Fruit fly (Drosophila melanogaster): ENCODE measurements around the gene CG2975.

Gene CG2975

dm6 chr2L:2839850-2840249 lies at the start of gene CG2975:
TSS of gene CG2975 (plus strand) at chr2L:2840124.
- no peak for TF ChIP-seq ap (GFP tag; IDR thresholded peaks at IDR 0.05)
- no peak for TF ChIP-seq CG17829 (tag; optimal IDR thresholded peaks at IDR 0.05)
- no peak for TF ChIP-seq Doc2 (GFP tag; IDR thresholded peaks at IDR 0.05)
- no peak for TF ChIP-seq dan (GFP tag; IDR thresholded peaks at IDR 0.05)
- TF ChIP-seq CG17385 (GFP tag; optimal IDR thresholded peaks at IDR 0.05): no peak
- TF ChIP-seq CG3065 (GFP tag; optimal IDR thresholded peaks at IDR 0.05): no peak
- TF ChIP-seq Ptx1 (GFP tag; IDR thresholded peaks at IDR 0.05): no peak
- peak; percentile 56 for TF ChIP-seq CG10543 (GFP tag; optimal IDR thresholded peaks at IDR 0.05)
- 0 out of 3 replicates have a peak, but pooled peaks have one; percentile 24 for TF ChIP-seq row (GFP tag; IDR thresholded peaks at IDR 0.05)
- no peak for TF ChIP-seq CG6175 (GFP tag; IDR thresholded peaks at IDR 0.05)
- TF ChIP-seq CG11504 (tag; optimal IDR thresholded peaks at IDR 0.05): peak; percentile 94
- TF ChIP-seq ranshi (GFP tag; IDR thresholded peaks at IDR 0.05): 0 out of 2 replicates have a peak, but pooled peaks have one; percentile 21
- no peak for TF ChIP-seq Abd-B (GFP tag; optimal IDR thresholded peaks at IDR 0.05)
- TF ChIP-seq gt (GFP tag; IDR thresholded peaks at IDR 0.05): no peak
- peak; percentile 17 for TF ChIP-seq sqz (GFP tag; optimal IDR thresholded peaks at IDR 0.05)
- no peak for TF ChIP-seq usp (GFP tag; optimal IDR thresholded peaks at IDR 0.05)
- no peak for TF ChIP-seq Gug (GFP tag; IDR thresholded peaks at IDR 0.05)
- no peak for TF ChIP-seq zen2 (GFP tag; IDR thresholded peaks at IDR 0.05; ENCODE audit: partially characterized antibody)
- no peak for TF ChIP-seq CG2129 (GFP tag; IDR thresholded peaks at IDR 0.05; ENCODE audit: partially characterized antibody)
- peak; percentile 33 for TF ChIP-seq kni (GFP tag; optimal IDR thresholded peaks at IDR 0.05)
- TF ChIP-seq fd64A (GFP tag; optimal IDR thresholded peaks at IDR 0.05): no peak
- no peak for TF ChIP-seq p53 (GFP tag; optimal IDR thresholded peaks at IDR 0.05)
- TF ChIP-seq CG7745 (tag; optimal IDR thresholded peaks at IDR 0.05): no peak
- TF ChIP-seq CG2889 (GFP tag; IDR thresholded peaks at IDR 0.05): no peak
- TF ChIP-seq Eip74EF (GFP tag; optimal IDR thresholded peaks at IDR 0.05): no peak
- no peak for TF ChIP-seq Hr51 (GFP tag; optimal IDR thresholded peaks at IDR 0.05)
- TF ChIP-seq Ravus (GFP tag; IDR thresholded peaks at IDR 0.05): no peak
- TF ChIP-seq prd (optimal IDR thresholded peaks at IDR 0.05): no peak
- TF ChIP-seq prd (GFP tag; IDR thresholded peaks at IDR 0.05): no peak
- peak; percentile 31 for TF ChIP-seq gfzf (GFP tag; optimal IDR thresholded peaks at IDR 0.05)

- TF ChIP-seq tll (GFP tag; optimal IDR thresholded peaks at IDR 0.05) (no peak), ewg (GFP tag; optimal IDR thresholded peaks at IDR 0.05) (peak; percentile 38), CG13894 (tag; optimal IDR thresholded peaks at IDR 0.05) (peak; percentile 98), sc (optimal IDR thresholded peaks at IDR 0.05) (no peak), sc (GFP tag; optimal IDR thresholded peaks at IDR 0.05) (no peak), Med (GFP tag) (no peak), Kr (GFP tag; optimal IDR thresholded peaks at IDR 0.05) (no peak), lab (GFP tag; optimal IDR thresholded peaks at IDR 0.05) (no peak), Trl (optimal IDR thresholded peaks at IDR 0.05) (peak; percentile 45 to 79), Trl (GFP tag; optimal IDR thresholded peaks at IDR 0.05) (no peak)
Measured at dm6 chr2L:2797186-2797585, 42.7 kb upstream of the CG2975 start.

Measured in whole organism, embryonic.